Fruit fly (Drosophila melanogaster) S2 (cell line): ENCODE measurements around the gene CG18766.

Experiments used
- CG8478 ChIP-seq: fragments of >200 bp; optimal IDR thresholded peaks from 2 replicates; lab custom pipeline; 2018
- CTCF ChIP-seq, 2 experiments: fragments of >200 bp; optimal IDR thresholded peaks; 2 replicates each; lab custom pipeline; 2018

dm6 chr3R:27229368-27229767 is 15.7 kb downstream of the CG18766 start, which contains the start of gene CG42814:
- TF ChIP-seq CTCF (optimal IDR thresholded peaks at IDR 0.05; lab: Kevin White, UChicago): no peak
- no peak for TF ChIP-seq CG8478 (lab: Kevin White, UChicago)
